Worm (Caenorhabditis elegans) whole organism, L1 larva: Measurements from ENCODE around the gene T08D10.5.

ENCODE experiments used
- C34B4.2 ChIP-seq: sonication (generic microtip); optimal IDR thresholded peaks from 2 replicates; lab custom pipeline; 2017; ENCODE audit warnings: mild to moderate bottlenecking, missing genetic modification characterization, missing compliant biosample characterization
- F16B12.6 ChIP-seq: fragments of 150-350 bp; optimal IDR thresholded peaks from 2 replicates; lab custom pipeline; 2014; ENCODE audit warnings: missing biosample characterization, missing genetic modification characterization
- Y116A8C.19 ChIP-seq: sonication (generic microtip); optimal IDR thresholded peaks from 2 replicates; lab custom pipeline; 2016; ENCODE audit warnings: missing compliant biosample characterization, missing genetic modification characterization, borderline replicate concordance
- aha-1 ChIP-seq: fragments of 150-350 bp; optimal IDR thresholded peaks from 2 replicates; lab custom pipeline; 2014; ENCODE audit warnings: missing biosample characterization, missing genetic modification characterization
- aly-2 ChIP-seq: fragments of 150-350 bp; optimal IDR thresholded peaks from 2 replicates; lab custom pipeline; 2014; ENCODE audit warnings: missing biosample characterization, missing genetic modification characterization
- ama-1 ChIP-seq: fragments of 150-350 bp; optimal IDR thresholded peaks from 2 replicates; lab custom pipeline; 2014
- blmp-1 ChIP-seq: fragments of 150-350 bp; optimal IDR thresholded peaks from 2 replicates; lab custom pipeline; 2014; ENCODE audit warnings: missing biosample characterization, missing genetic modification characterization
- ceh-8 ChIP-seq: fragments of 200-800 bp; sonication (Bioruptor generic); optimal IDR thresholded peaks from 2 replicates; lab custom pipeline; 2018; ENCODE audit warnings: mild to moderate bottlenecking, missing genetic modification characterization, moderate library complexity, missing compliant biosample characterization
- ceh-82 ChIP-seq, 3 experiments: fragments of 150-350 bp in 1 of 3; sonication (generic microtip) in 2 of 3; optimal IDR thresholded peaks; 2 replicates each; lab custom pipeline; 2014 to 2017; ENCODE audit warnings: missing biosample characterization in 3 of 3, missing genetic modification characterization in 3 of 3
- ceh-88 ChIP-seq: fragments of 200-800 bp; sonication (Bioruptor generic); IDR thresholded peaks from 2 replicates; pipeline ENCODE4 v1.3.6; 2022; ENCODE audit warnings: missing genetic modification characterization, missing compliant biosample characterization
- ceh-90 ChIP-seq: sonication (generic microtip); optimal IDR thresholded peaks from 2 replicates; lab custom pipeline; 2016; ENCODE audit warnings: missing genetic modification characterization, missing compliant biosample characterization
- ces-1 ChIP-seq: fragments of 150-350 bp; optimal IDR thresholded peaks from 2 replicates; lab custom pipeline; 2014; ENCODE audit warnings: missing biosample characterization, missing genetic modification reagents, missing genetic modification characterization
- dpl-1 ChIP-seq, 3 experiments: fragments of 150-350 bp in 2 of 3; sonication (generic microtip) in 1 of 3; optimal IDR thresholded peaks; 2 replicates each; lab custom pipeline; 2014 to 2017; ENCODE audit warnings: missing biosample characterization in 3 of 3, missing genetic modification characterization in 3 of 3, missing genetic modification reagents in 3 of 3
- efl-1 ChIP-seq, 4 experiments: fragments of 150-350 bp; optimal IDR thresholded peaks in 3 of 4; peaks in 1 of 4; 1 replicate in 1 of 4; 2 replicates in 3 of 4; lab custom pipeline; 2014; ENCODE audit warnings: missing biosample characterization in 2 of 4, missing genetic modification characterization in 2 of 4, missing genetic modification reagents in 2 of 4
- efl-3 ChIP-seq: fragments of 200-800 bp; sonication (Bioruptor generic); optimal IDR thresholded peaks from 2 replicates; lab custom pipeline; 2018; ENCODE audit warnings: mild to moderate bottlenecking, missing genetic modification characterization, missing compliant biosample characterization
- egl-13 ChIP-seq: sonication (generic microtip); optimal IDR thresholded peaks from 2 replicates; lab custom pipeline; 2016; ENCODE audit warnings: missing genotype, missing genetic modification reagents, missing genetic modification characterization, missing compliant biosample characterization
- elt-2 ChIP-seq: sonication (generic microtip); optimal IDR thresholded peaks from 2 replicates; lab custom pipeline; 2016; ENCODE audit warnings: missing genetic modification characterization, mild to moderate bottlenecking, inconsistent platforms, missing compliant biosample characterization, missing genetic modification reagents
- ets-5 ChIP-seq: fragments of 200-800 bp; sonication (Bioruptor generic); IDR thresholded peaks from 2 replicates; pipeline ENCODE4 v1.3.6; 2022; ENCODE audit warnings: missing genetic modification characterization, missing compliant biosample characterization
- fkh-8 ChIP-seq: sonication (generic microtip); optimal IDR thresholded peaks from 2 replicates; lab custom pipeline; 2016; ENCODE audit warnings: mild to moderate bottlenecking, missing genetic modification characterization, missing compliant biosample characterization
- fos-1 ChIP-seq: fragments of 150-350 bp; optimal IDR thresholded peaks from 2 replicates; lab custom pipeline; 2014; ENCODE audit warnings: missing biosample characterization, missing genetic modification characterization
- grh-1 ChIP-seq: fragments of 200-800 bp; sonication (Bioruptor generic); IDR thresholded peaks from 2 replicates; pipeline ENCODE4 v1.3.6; 2022; ENCODE audit warnings: missing genetic modification reagents, missing genetic modification characterization, missing compliant biosample characterization
- hlh-17 ChIP-seq: fragments of 200-800 bp; sonication (Bioruptor generic); optimal IDR thresholded peaks from 2 replicates; lab custom pipeline; 2018; ENCODE audit warnings: missing genetic modification characterization, mild to moderate bottlenecking, missing compliant biosample characterization, moderate library complexity, borderline replicate concordance
- hlh-4 ChIP-seq: sonication (generic microtip); optimal IDR thresholded peaks from 2 replicates; lab custom pipeline; 2016; ENCODE audit warnings: mild to moderate bottlenecking, missing genetic modification characterization, missing compliant biosample characterization
- irx-1 ChIP-seq: sonication (generic microtip); optimal IDR thresholded peaks from 2 replicates; lab custom pipeline; 2016; ENCODE audit warnings: missing genetic modification characterization, missing compliant biosample characterization
- isw-1 ChIP-seq: fragments of 200-800 bp; sonication (Bioruptor generic); IDR thresholded peaks from 2 replicates; pipeline ENCODE4 v1.3.6; 2022; ENCODE audit warnings: missing genetic modification characterization, missing compliant biosample characterization
- lin-13 ChIP-seq: fragments of 150-350 bp; optimal IDR thresholded peaks from 2 replicates; lab custom pipeline; 2014; ENCODE audit warnings: missing biosample characterization, missing genetic modification reagents, missing genetic modification characterization
- lin-35 ChIP-seq, 2 experiments: fragments of 150-350 bp; optimal IDR thresholded peaks; 2 replicates each; lab custom pipeline; 2014; ENCODE audit warnings: missing biosample characterization in 2 of 2, missing genetic modification characterization in 2 of 2, missing genetic modification reagents in 2 of 2
- lir-3 ChIP-seq: sonication (generic microtip); optimal IDR thresholded peaks from 2 replicates; lab custom pipeline; 2016; ENCODE audit warnings: mild to moderate bottlenecking, missing genetic modification characterization, moderate library complexity, missing compliant biosample characterization; ENCODE audit not compliant: poor library complexity
- mab-9 ChIP-seq: fragments of 200-800 bp; sonication (Bioruptor generic); IDR thresholded peaks from 2 replicates; pipeline ENCODE4 v1.3.6; 2022; ENCODE audit warnings: missing genetic modification reagents, missing genetic modification characterization, missing compliant biosample characterization
- nhr-11 ChIP-seq: fragments of 150-350 bp; optimal IDR thresholded peaks from 2 replicates; lab custom pipeline; 2014; ENCODE audit warnings: missing biosample characterization, missing genetic modification characterization
- nhr-28 ChIP-seq: fragments of 150-350 bp; optimal IDR thresholded peaks from 2 replicates; lab custom pipeline; 2014; ENCODE audit warnings: missing biosample characterization, missing genetic modification characterization
- nhr-84 ChIP-seq: sonication (generic microtip); optimal IDR thresholded peaks from 2 replicates; lab custom pipeline; 2017; ENCODE audit warnings: missing biosample characterization, missing genetic modification characterization
- nhr-85 ChIP-seq: sonication (generic microtip); peaks from one replicate; lab custom pipeline; 2016; ENCODE audit warnings: missing genetic modification characterization, inconsistent platforms, missing compliant biosample characterization
- pag-3 ChIP-seq: sonication (generic microtip); optimal IDR thresholded peaks from 2 replicates; lab custom pipeline; 2017; ENCODE audit warnings: missing genetic modification characterization, mild to moderate bottlenecking, missing compliant biosample characterization, antibody characterized with exemption, borderline replicate concordance; ENCODE audit not compliant: insufficient read depth
- pax-3 ChIP-seq: fragments of 200-800 bp; sonication (Bioruptor generic); optimal IDR thresholded peaks from 2 replicates; lab custom pipeline; 2018; ENCODE audit warnings: mild to moderate bottlenecking, missing genetic modification characterization, moderate library complexity, missing compliant biosample characterization
- pqm-1 ChIP-seq: sonication (generic microtip); optimal IDR thresholded peaks from 3 replicates; lab custom pipeline; 2017; ENCODE audit warnings: missing biosample characterization, missing genetic modification characterization
- sox-4 ChIP-seq: sonication (generic microtip); optimal IDR thresholded peaks from 2 replicates; lab custom pipeline; 2016; ENCODE audit warnings: missing genetic modification characterization, missing compliant biosample characterization
- tbx-2 ChIP-seq: sonication (generic microtip); optimal IDR thresholded peaks from 2 replicates; lab custom pipeline; 2016; ENCODE audit warnings: missing genetic modification characterization, missing compliant biosample characterization
- tlp-1 ChIP-seq: fragments of 150-350 bp; optimal IDR thresholded peaks from 2 replicates; lab custom pipeline; 2014; ENCODE audit warnings: missing biosample characterization, missing genetic modification characterization
- unc-130 ChIP-seq: fragments of 150-350 bp; optimal IDR thresholded peaks from 2 replicates; lab custom pipeline; 2017; ENCODE audit warnings: missing biosample characterization, missing genetic modification characterization, inconsistent platforms
- unc-62 ChIP-seq: fragments of 150-350 bp; optimal IDR thresholded peaks from 2 replicates; lab custom pipeline; 2014; ENCODE audit warnings: missing biosample characterization, missing genetic modification reagents, missing genetic modification characterization
- unc-86 ChIP-seq: sonication (generic microtip); optimal IDR thresholded peaks from 2 replicates; lab custom pipeline; 2016; ENCODE audit warnings: missing genetic modification characterization, missing compliant biosample characterization
- vab-15 ChIP-seq: sonication (generic microtip); optimal IDR thresholded peaks from 2 replicates; lab custom pipeline; 2017; ENCODE audit warnings: missing genotype, mild to moderate bottlenecking, missing genetic modification characterization, missing compliant biosample characterization
- zip-4 ChIP-seq: fragments of 200-800 bp; sonication (Bioruptor generic); optimal IDR thresholded peaks from 2 replicates; lab custom pipeline; 2018; ENCODE audit warnings: mild to moderate bottlenecking, missing genetic modification characterization, moderate library complexity, missing compliant biosample characterization
- ztf-11 ChIP-seq, 2 experiments: sonication (generic microtip); optimal IDR thresholded peaks; 2 replicates each; lab custom pipeline; 2016 to 2017; ENCODE audit warnings: missing genetic modification characterization in 2 of 2, missing biosample characterization in 1 of 2, missing compliant biosample characterization in 1 of 2
- ztf-4 ChIP-seq: fragments of 150-350 bp; optimal IDR thresholded peaks from 2 replicates; lab custom pipeline; 2014; ENCODE audit warnings: missing biosample characterization, missing genetic modification characterization

The T08D10.5 gene

DNA sequence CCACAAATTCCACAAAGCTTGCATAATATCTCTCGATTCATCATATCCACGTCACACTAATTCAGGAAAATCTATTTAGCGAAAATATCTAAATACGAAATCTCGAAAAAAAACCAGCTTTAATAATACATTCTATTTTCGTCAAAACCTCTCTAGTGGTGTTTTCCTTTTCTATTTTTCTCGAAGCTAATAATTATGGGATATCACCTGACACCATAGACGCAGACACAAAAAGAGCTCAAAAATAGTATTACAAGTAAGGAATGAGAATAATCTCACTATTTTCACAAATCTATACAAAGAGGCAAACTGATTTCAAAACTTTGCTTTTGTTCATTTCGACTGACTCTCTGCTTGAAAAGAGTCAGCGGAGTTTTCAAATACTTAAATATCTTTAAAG, 11.7 kb downstream of the T08D10.5 start (continued):
- no peak for TF ChIP-seq grh-1
- TF ChIP-seq dpl-1 (GFP tag; optimal IDR thresholded peaks at IDR 0.05; lab: Kevin White, UChicago) = no peak
- TF ChIP-seq nhr-11 (tag; lab: Kevin White, UChicago) = no peak
- TF ChIP-seq ztf-11 (tag; optimal IDR thresholded peaks at IDR 0.05; lab: Kevin White, UChicago) = no peak
- no peak for TF ChIP-seq tlp-1 (tag; lab: Kevin White, UChicago)
- TF ChIP-seq ceh-90 (tag; lab: Kevin White, UChicago) = no peak
- no peak for TF ChIP-seq sox-4 (tag; lab: Kevin White, UChicago)
- TF ChIP-seq ama-1 (lab: Kevin White, UChicago) = no peak
- TF ChIP-seq pax-3 (tag; lab: Kevin White, UChicago) = peak; percentile 21
- TF ChIP-seq ets-5 (GFP tag; lab: Robert Waterston, UW) = no peak
- TF ChIP-seq ceh-82 (tag; optimal IDR thresholded peaks at IDR 0.05; lab: Kevin White, UChicago) = no peak
- no peak for TF ChIP-seq pqm-1 (tag; lab: Kevin White, UChicago)
- no peak for TF ChIP-seq egl-13 (tag; lab: Kevin White, UChicago)
- no peak for TF ChIP-seq irx-1 (tag; lab: Kevin White, UChicago)
- TF ChIP-seq ztf-4 = no peak
- no peak for TF ChIP-seq lin-35 (GFP tag; optimal IDR thresholded peaks at IDR 0.05; lab: Kevin White, UChicago)
- no peak for TF ChIP-seq efl-3 (GFP tag; lab: Kevin White, UChicago)
- TF ChIP-seq ceh-88 (GFP tag; lab: Robert Waterston, UW) = no peak
- no peak for TF ChIP-seq nhr-28 (tag; lab: Kevin White, UChicago)
- TF ChIP-seq lir-3 (tag; lab: Kevin White, UChicago) = no peak
- peak; percentile 81 for TF ChIP-seq fkh-8 (tag; lab: Kevin White, UChicago)
- TF ChIP-seq vab-15 = no peak
- peak; percentile 4 for TF ChIP-seq blmp-1
- TF ChIP-seq zip-4 (GFP tag; lab: Kevin White, UChicago) = no peak
- TF ChIP-seq lin-13 (GFP tag; lab: Kevin White, UChicago) = no peak
- no peak for TF ChIP-seq aha-1 (tag; lab: Kevin White, UChicago)
- no peak for TF ChIP-seq isw-1 (GFP tag; lab: Robert Waterston, UW)
- TF ChIP-seq F16B12.6 (tag; lab: Kevin White, UChicago) = no peak
- TF ChIP-seq hlh-4 (tag; lab: Kevin White, UChicago) = no peak
- no peak for TF ChIP-seq hlh-17 (GFP tag; lab: Kevin White, UChicago)

DNA sequence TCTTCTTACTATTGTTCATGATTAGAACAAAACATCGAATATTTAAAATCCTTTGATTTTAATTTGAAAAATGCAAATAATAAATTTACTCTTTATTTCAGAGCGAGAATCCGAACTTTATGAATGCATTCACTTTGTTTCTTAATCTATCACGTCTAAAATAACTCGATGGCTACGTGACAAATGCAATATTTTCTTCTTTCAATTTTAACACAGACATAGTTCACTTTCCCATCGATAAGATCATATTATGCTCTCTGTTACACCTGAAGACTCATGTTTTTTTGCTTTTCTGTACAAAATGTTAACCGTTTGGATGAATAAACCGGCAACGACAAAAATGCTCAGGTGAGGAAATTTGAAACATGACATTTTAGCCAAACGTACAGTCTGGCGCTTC, 12.2 kb downstream of the T08D10.5 start:
- TF ChIP-seq ces-1 (GFP tag; lab: Kevin White, UChicago) (no peak), unc-86 (no peak), nhr-85 (peak; percentile 60), efl-1 (optimal IDR thresholded peaks at IDR 0.05; lab: Kevin White, UChicago) (no peak), efl-1 (GFP tag; optimal IDR thresholded peaks at IDR 0.05 in 1 of 2; lab: Kevin White, UChicago) (peak in 1 of 2 experiments; percentile 19)

DNA sequence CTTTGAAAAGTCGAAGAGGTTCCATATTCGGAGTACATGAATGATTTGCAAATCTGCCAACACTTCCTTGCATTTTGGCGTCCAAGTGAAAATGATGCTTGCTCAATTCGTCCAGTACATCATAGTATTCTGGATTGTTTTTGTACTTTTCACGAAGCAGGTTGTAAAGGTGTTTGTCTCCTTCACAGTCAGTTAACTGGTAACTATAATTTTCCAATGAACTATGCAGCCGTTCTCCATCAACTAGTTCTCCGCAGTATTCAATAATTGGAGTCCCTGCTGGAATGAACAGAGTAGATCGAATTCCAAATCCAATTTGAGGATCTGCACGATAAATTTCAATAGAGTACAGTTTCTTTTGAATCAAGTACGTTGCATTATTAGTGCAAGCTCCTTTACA, 14.0 kb downstream of the T08D10.5 start:
- TF ChIP-seq blmp-1 (no peak), C34B4.2 (no peak), lin-35 (GFP tag; optimal IDR thresholded peaks at IDR 0.05; lab: Kevin White, UChicago) (no peak), ceh-8 (GFP tag; lab: Kevin White, UChicago) (no peak), sox-4 (tag; lab: Kevin White, UChicago) (no peak), fos-1 (tag; lab: Kevin White, UChicago) (no peak), nhr-84 (tag; lab: Kevin White, UChicago) (no peak), Y116A8C.19 (tag; lab: Kevin White, UChicago) (no peak), aly-2 (tag; lab: Kevin White, UChicago) (no peak), elt-2 (tag; lab: Kevin White, UChicago) (no peak), ceh-90 (tag; lab: Kevin White, UChicago) (no peak), efl-1 (optimal IDR thresholded peaks at IDR 0.05; lab: Kevin White, UChicago) (no peak), efl-1 (GFP tag; optimal IDR thresholded peaks at IDR 0.05 in 1 of 2; lab: Kevin White, UChicago) (no peak), grh-1 (no peak), tbx-2 (tag; lab: Kevin White, UChicago) (no peak), unc-130 (tag; lab: Kevin White, UChicago) (no peak), mab-9 (GFP tag; lab: Robert Waterston, UW) (no peak), pag-3 (tag; lab: Kevin White, UChicago) (no peak), unc-62 (GFP tag; lab: Kevin White, UChicago) (no peak)
